Worm (Caenorhabditis elegans) whole organism, mixed stage, embryonic: ENCODE results near the gene F01D5.10.

Source experiments
- elt-3 ChIP-seq: fragments of 150-350 bp; optimal IDR thresholded peaks from 2 replicates; lab custom pipeline; 2014; ENCODE audit warnings: missing biosample characterization, missing genetic modification characterization
- lsy-2 ChIP-seq: fragments of 150-350 bp; optimal IDR thresholded peaks from 2 replicates; lab custom pipeline; 2014; ENCODE audit warnings: missing biosample characterization, missing genetic modification characterization
- mep-1 ChIP-seq: fragments of 150-350 bp; optimal IDR thresholded peaks from 2 replicates; lab custom pipeline; 2017; ENCODE audit warnings: missing biosample characterization, missing genetic modification reagents, missing genetic modification characterization, inconsistent platforms
- nhr-2 ChIP-seq: fragments of 150-350 bp; optimal IDR thresholded peaks from 2 replicates; lab custom pipeline; 2014; ENCODE audit warnings: missing biosample characterization, missing genetic modification characterization
- pha-4 ChIP-seq: fragments of 150-350 bp; optimal IDR thresholded peaks from 2 replicates; lab custom pipeline; 2018; ENCODE audit warnings: missing biosample characterization, missing genetic modification reagents, missing genetic modification characterization
- snpc-4 ChIP-seq: fragments of 150-350 bp; optimal IDR thresholded peaks from 2 replicates; lab custom pipeline; 2014; ENCODE audit warnings: missing biosample characterization, missing genetic modification characterization
- unc-62 ChIP-seq: fragments of 150-350 bp; optimal IDR thresholded peaks from 2 replicates; lab custom pipeline; 2014; ENCODE audit warnings: missing biosample characterization, missing genetic modification reagents, missing genetic modification characterization

- TF ChIP-seq unc-62 (GFP tag; lab: Kevin White, UChicago) (no peak), elt-3 (tag; lab: Kevin White, UChicago) (no peak), pha-4 (tag; lab: Kevin White, UChicago) (no peak), nhr-2 (tag; lab: Kevin White, UChicago) (no peak), lsy-2 (tag; lab: Kevin White, UChicago) (no peak), snpc-4 (no peak), mep-1 (tag; lab: Kevin White, UChicago) (no peak)
Measured at ce11 chrII:14045934-14046470, 24.9 kb upstream of the F01D5.10 start.
